Fruit fly (Drosophila melanogaster) S2 (cell line): Measurements from ENCODE around the gene Cyp4ac2.

Source experiments
- CG8478 ChIP-seq: fragments of >200 bp; optimal IDR thresholded peaks from 2 replicates; lab custom pipeline; 2018
- CTCF ChIP-seq, 2 experiments: fragments of >200 bp; optimal IDR thresholded peaks; 2 replicates each; lab custom pipeline; 2018

DNA sequence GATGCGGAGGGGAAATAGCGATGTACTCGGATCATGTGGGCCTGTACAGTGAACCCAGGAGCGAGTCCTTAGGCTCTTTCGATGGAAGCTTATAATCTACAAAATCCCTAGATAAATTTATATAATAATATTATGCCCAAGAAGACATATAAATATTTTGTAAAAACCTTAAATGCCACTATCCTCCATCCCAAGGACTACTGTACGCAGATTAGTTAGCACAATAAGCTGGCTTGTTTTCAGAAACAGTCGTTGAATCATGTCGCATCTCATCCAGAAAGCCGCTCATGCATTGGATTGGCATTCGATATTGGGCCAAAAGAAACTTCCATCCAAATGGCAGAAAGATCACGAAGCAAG is 22.1 kb downstream of the Cyp4ac2 start:
- no peak for TF ChIP-seq CG8478 (lab: Kevin White, UChicago)
- TF ChIP-seq CTCF (optimal IDR thresholded peaks at IDR 0.05; lab: Kevin White, UChicago) = no peak
